Fruit fly (Drosophila melanogaster): ENCODE data around the gene CG15330.
A peak's percentile ranks its signal among the peaks of the same experiment; 100 is the strongest.

dm6 chrX:7908239-7909068 lies 47.4 kb upstream of the CG15330 start, which contains the start of the genes dpr14 and spidey:
- TF ChIP-seq foxo (GFP tag; optimal IDR thresholded peaks at IDR 0.05) (peak in 1 of 2 experiments; percentile 79), CG32264 (GFP tag; optimal IDR thresholded peaks at IDR 0.05) (peak; percentile 39), woc (GFP tag; optimal IDR thresholded peaks at IDR 0.05) (peak; percentile 71), GATAd (GFP tag; optimal IDR thresholded peaks at IDR 0.05) (no peak), h (GFP tag; optimal IDR thresholded peaks at IDR 0.05) (peak; percentile 85), Myc (optimal IDR thresholded peaks at IDR 0.05) (no peak), dl (GFP tag; optimal IDR thresholded peaks at IDR 0.05; ENCODE audit: insufficient read depth in 1 of 2, partially characterized antibody in 2 of 2) (no peak), pan (optimal IDR thresholded peaks at IDR 0.05) (no peak), sv (GFP tag; optimal IDR thresholded peaks at IDR 0.05) (peak; percentile 80), Dif (GFP tag; optimal IDR thresholded peaks at IDR 0.05; ENCODE audit: partially characterized antibody) (peak; percentile 36), OdsH (GFP tag; optimal IDR thresholded peaks at IDR 0.05) (peak; percentile 71)
